Worm (Caenorhabditis elegans): ENCODE measurements around the gene dnpp-1.

dnpp-1 gene

ce11 chrIII:5855637-5856179 is 7.9 kb downstream of the dnpp-1 start, which contains the start of the genes cct-6 and alh-9:
TSS of gene cct-6 (minus strand) at chrIII:5855687.
TSS of gene alh-9 (plus strand) at chrIII:5856018.
- peak; percentile 79 for TF ChIP-seq nhr-23 (tag; optimal IDR thresholded peaks at IDR 0.05)
- TF ChIP-seq mml-1 (tag; optimal IDR thresholded peaks at IDR 0.05) = no peak
- TF ChIP-seq jun-1 (tag; optimal IDR thresholded peaks at IDR 0.05) = peak; percentile 24
- TF ChIP-seq nhr-76 (tag; optimal IDR thresholded peaks at IDR 0.05) = no peak
- TF ChIP-seq R02D3.7 (tag; optimal IDR thresholded peaks at IDR 0.05) = peak; percentile 94
- TF ChIP-seq nfya-1 (tag; optimal IDR thresholded peaks at IDR 0.05; ENCODE audit: insufficient read depth) = peak; percentile 89
- no peak for TF ChIP-seq ceh-9 (tag; optimal IDR thresholded peaks at IDR 0.05)
- TF ChIP-seq lin-39 (tag; optimal IDR thresholded peaks at IDR 0.05) = peak; percentile 88
- peak; percentile 6 for TF ChIP-seq nhr-43 (tag; optimal IDR thresholded peaks at IDR 0.05; ENCODE audit: poor library complexity, severe bottlenecking)
- peak; percentile 71 for TF ChIP-seq nhr-25 (tag; optimal IDR thresholded peaks at IDR 0.05)
- peak; percentile 87 for TF ChIP-seq lin-15B (tag; optimal IDR thresholded peaks at IDR 0.05)
- TF ChIP-seq egl-27 (tag; optimal IDR thresholded peaks at IDR 0.05) = peak; percentile 7
- peak; percentile 97 for TF ChIP-seq egl-5 (tag; optimal IDR thresholded peaks at IDR 0.05)
- TF ChIP-seq ztf-4 (tag; optimal IDR thresholded peaks at IDR 0.05) = no peak
- TF ChIP-seq elt-1 (tag; optimal IDR thresholded peaks at IDR 0.05) = peak; percentile 10
- TF ChIP-seq fkh-10 (GFP tag; optimal IDR thresholded peaks at IDR 0.05) = peak; percentile 10
- peak; percentile 99 for TF ChIP-seq pha-4 (tag; optimal IDR thresholded peaks at IDR 0.05)
- TF ChIP-seq elt-2 (tag; optimal IDR thresholded peaks at IDR 0.05) = peak; percentile 42
- peak; percentile 82 for TF ChIP-seq ama-1 (optimal IDR thresholded peaks at IDR 0.05)
- peak; percentile 48 for TF ChIP-seq pqm-1 (tag; optimal IDR thresholded peaks at IDR 0.05)
- TF ChIP-seq hmg-11 (tag; optimal IDR thresholded peaks at IDR 0.05) = peak; percentile 33
- no peak for TF ChIP-seq tbx-2 (tag; optimal IDR thresholded peaks at IDR 0.05)
- TF ChIP-seq unc-39 (tag; optimal IDR thresholded peaks at IDR 0.05) = no peak
- no peak for TF ChIP-seq ZK546.5 (tag; optimal IDR thresholded peaks at IDR 0.05)
- no peak for TF ChIP-seq fkh-2 (tag; optimal IDR thresholded peaks at IDR 0.05)
- peak; percentile 70 for TF ChIP-seq snpc-4 (tag; optimal IDR thresholded peaks at IDR 0.05)

- peak; percentile 30 for TF ChIP-seq nhr-43 (tag; optimal IDR thresholded peaks at IDR 0.05; ENCODE audit: poor library complexity, severe bottlenecking)
- TF ChIP-seq egl-27 (tag; optimal IDR thresholded peaks at IDR 0.05) = no peak
- TF ChIP-seq jun-1 (tag; optimal IDR thresholded peaks at IDR 0.05) = no peak
- no peak for TF ChIP-seq ceh-9 (tag; optimal IDR thresholded peaks at IDR 0.05)
- TF ChIP-seq unc-39 (tag; optimal IDR thresholded peaks at IDR 0.05) = no peak
- TF ChIP-seq lin-15B (tag; optimal IDR thresholded peaks at IDR 0.05) = peak; percentile 0
- no peak for TF ChIP-seq unc-62 (GFP tag; optimal IDR thresholded peaks at IDR 0.05)
- TF ChIP-seq nhr-67 (tag; optimal IDR thresholded peaks at IDR 0.05) = no peak
- TF ChIP-seq R02D3.7 (tag; optimal IDR thresholded peaks at IDR 0.05) = no peak
- TF ChIP-seq egl-5 (tag; optimal IDR thresholded peaks at IDR 0.05) = no peak
- no peak for TF ChIP-seq elt-1 (tag; optimal IDR thresholded peaks at IDR 0.05)
- peak; percentile 26 for TF ChIP-seq tbx-2 (tag; optimal IDR thresholded peaks at IDR 0.05)
- TF ChIP-seq nfya-1 (tag; optimal IDR thresholded peaks at IDR 0.05; ENCODE audit: insufficient read depth) = peak; percentile 35
- TF ChIP-seq nhr-11 (tag; optimal IDR thresholded peaks at IDR 0.05) = no peak
- TF ChIP-seq ZK546.5 (tag; optimal IDR thresholded peaks at IDR 0.05) = no peak
- TF ChIP-seq elt-2 (tag; optimal IDR thresholded peaks at IDR 0.05) = peak; percentile 38
- TF ChIP-seq nhr-12 (tag; optimal IDR thresholded peaks at IDR 0.05) = no peak
- TF ChIP-seq fos-1 (tag; optimal IDR thresholded peaks at IDR 0.05) = no peak
- no peak for TF ChIP-seq ceh-28 (tag; optimal IDR thresholded peaks at IDR 0.05)
- TF ChIP-seq mml-1 (tag; optimal IDR thresholded peaks at IDR 0.05) = no peak
- no peak for TF ChIP-seq fkh-10 (GFP tag; optimal IDR thresholded peaks at IDR 0.05)
- TF ChIP-seq ceh-82 (tag; optimal IDR thresholded peaks at IDR 0.05) = no peak
- TF ChIP-seq pha-4 (tag; optimal IDR thresholded peaks at IDR 0.05) = peak; percentile 45
- no peak for TF ChIP-seq mdl-1 (tag; optimal IDR thresholded peaks at IDR 0.05)
- TF ChIP-seq nhr-23 (tag; optimal IDR thresholded peaks at IDR 0.05) = no peak
- no peak for TF ChIP-seq fkh-2 (tag; optimal IDR thresholded peaks at IDR 0.05)
- TF ChIP-seq ama-1 (optimal IDR thresholded peaks at IDR 0.05) = peak; percentile 79
- TF ChIP-seq lsy-12 (tag; optimal IDR thresholded peaks at IDR 0.05) = no peak
- TF ChIP-seq ztf-4 (tag; optimal IDR thresholded peaks at IDR 0.05) = no peak
- no peak for TF ChIP-seq lin-39 (tag; optimal IDR thresholded peaks at IDR 0.05)
- no peak for TF ChIP-seq zag-1 (tag; optimal IDR thresholded peaks at IDR 0.05)
Observed at ce11 chrIII:5853240-5853639, 10.4 kb downstream of the dnpp-1 start, which contains the start of gene ddx-23. TSS of gene ddx-23 (minus strand) at chrIII:5853269.

- peak; percentile 74 for TF ChIP-seq fkh-10 (GFP tag; optimal IDR thresholded peaks at IDR 0.05)
- no peak for TF ChIP-seq ZK546.5 (tag; optimal IDR thresholded peaks at IDR 0.05)
- no peak for TF ChIP-seq nhr-67 (tag; optimal IDR thresholded peaks at IDR 0.05)
- peak; percentile 46 for TF ChIP-seq nfya-1 (tag; optimal IDR thresholded peaks at IDR 0.05; ENCODE audit: insufficient read depth)
- no peak for TF ChIP-seq elt-2 (tag; optimal IDR thresholded peaks at IDR 0.05)
- TF ChIP-seq zag-1 (tag; optimal IDR thresholded peaks at IDR 0.05) = no peak
- no peak for TF ChIP-seq unc-39 (tag; optimal IDR thresholded peaks at IDR 0.05)
- TF ChIP-seq egl-5 (tag; optimal IDR thresholded peaks at IDR 0.05) = no peak
Observed at ce11 chrIII:5846412-5846811, 17.2 kb downstream of the dnpp-1 start.

Data from whole organism, L3 larva.